Fruit fly (Drosophila melanogaster): Measurements from ENCODE around the gene Spp.
A peak's percentile ranks its signal among the peaks of the same experiment; 100 is the strongest.

The Spp gene

DNA sequence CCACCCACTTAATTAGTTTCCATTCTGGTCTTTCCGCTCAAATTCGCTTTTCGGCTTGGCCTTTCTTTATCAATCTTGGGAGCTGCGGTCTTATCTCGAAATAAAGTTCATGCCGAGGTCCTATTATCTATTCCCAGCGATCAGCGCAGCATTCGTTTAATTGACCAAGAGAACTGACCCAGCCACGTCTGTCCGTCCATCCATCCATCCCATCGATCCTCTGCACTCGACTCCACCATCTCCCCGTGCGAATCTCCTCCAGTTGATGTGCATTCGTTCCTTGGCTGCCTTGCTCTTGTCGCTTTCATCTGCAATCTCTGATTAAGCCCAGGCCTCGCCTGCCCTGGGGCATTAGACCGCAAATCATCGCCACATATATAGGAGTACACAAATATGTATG lies 47.6 kb downstream of the Spp start:
- TF ChIP-seq Max (GFP tag; optimal IDR thresholded peaks at IDR 0.05) (no peak), slbo (GFP tag; IDR thresholded peaks at IDR 0.05) (no peak)

dm6 chr2L:496436-496835 lies 48.0 kb downstream of the Spp start:
- peak; percentile 52; the same call in 1 of the 2 replicates for TF ChIP-seq crol (GFP tag; IDR thresholded peaks at IDR 0.05)
- TF ChIP-seq sens (GFP tag) = peak; percentile 29
- TF ChIP-seq CG15479 (GFP tag; optimal IDR thresholded peaks at IDR 0.05) = peak; percentile 16
- TF ChIP-seq vnd (GFP tag; IDR thresholded peaks at IDR 0.05; ENCODE audit: partially characterized antibody) = peak; percentile 51; the same call in 1 of the 3 replicates
- no peak for TF ChIP-seq Dip2 (GFP tag; IDR thresholded peaks at IDR 0.05)
- peak; percentile 97 for TF ChIP-seq grn (GFP tag; optimal IDR thresholded peaks at IDR 0.05)
- peak; percentile 92 for TF ChIP-seq exex (tag; optimal IDR thresholded peaks at IDR 0.05)
- TF ChIP-seq fd3F (GFP tag; optimal IDR thresholded peaks at IDR 0.05) = no peak
- peak; percentile 66 for TF ChIP-seq CG18599 (GFP tag; optimal IDR thresholded peaks at IDR 0.05)
- TF ChIP-seq CG33213 (GFP tag; optimal IDR thresholded peaks at IDR 0.05) = no peak
- TF ChIP-seq eve (GFP tag; optimal IDR thresholded peaks at IDR 0.05) = peak in 1 of 2 experiments; percentile 64
- no peak for TF ChIP-seq hb (GFP tag; IDR thresholded peaks at IDR 0.05; ENCODE audit: partially characterized antibody)
- TF ChIP-seq sim (GFP tag; IDR thresholded peaks at IDR 0.05) = no peak
- peak; percentile 72 for TF ChIP-seq mirr (GFP tag; optimal IDR thresholded peaks at IDR 0.05)
- TF ChIP-seq CG10959 (GFP tag; IDR thresholded peaks at IDR 0.05) = no peak
- no peak for TF ChIP-seq CG17802 (tag; optimal IDR thresholded peaks at IDR 0.05)
- TF ChIP-seq CG16815 (GFP tag; optimal IDR thresholded peaks at IDR 0.05) = no peak
- TF ChIP-seq stwl (tag; optimal IDR thresholded peaks at IDR 0.05) = peak; percentile 50
- no peak for TF ChIP-seq tgo (GFP tag; IDR thresholded peaks at IDR 0.05)
- TF ChIP-seq ttk (GFP tag; IDR thresholded peaks at IDR 0.05) = no peak
- TF ChIP-seq CG18011 (GFP tag; optimal IDR thresholded peaks at IDR 0.05) = no peak
- TF ChIP-seq Six4 (GFP tag; optimal IDR thresholded peaks at IDR 0.05) = no peak
- peak; percentile 61 for TF ChIP-seq sd (tag; optimal IDR thresholded peaks at IDR 0.05)
- no peak for TF ChIP-seq Bgb (GFP tag; IDR thresholded peaks at IDR 0.05; ENCODE audit: partially characterized antibody)

dm6 chr2L:495381-496240 lies 48.8 kb downstream of the Spp start:
- no peak for TF ChIP-seq vfl (GFP tag; optimal IDR thresholded peaks at IDR 0.05)
- peak in 1 of 2 experiments; percentile 61 for TF ChIP-seq Pdp1 (GFP tag; optimal IDR thresholded peaks at IDR 0.05)
- TF ChIP-seq Ssrp (tag; optimal IDR thresholded peaks at IDR 0.05) = no peak
- TF ChIP-seq al (GFP tag; IDR thresholded peaks at IDR 0.05) = no peak
- TF ChIP-seq mirr (GFP tag; optimal IDR thresholded peaks at IDR 0.05) = peak; percentile 40
- no peak for TF ChIP-seq CG4328 (GFP tag; optimal IDR thresholded peaks at IDR 0.05)
- no peak for TF ChIP-seq Lhr (GFP tag; optimal IDR thresholded peaks at IDR 0.05)
- TF ChIP-seq H2.0 (GFP tag; IDR thresholded peaks at IDR 0.05) = no peak
- TF ChIP-seq CG10979 (tag; optimal IDR thresholded peaks at IDR 0.05) = no peak
- no peak for TF ChIP-seq slbo (GFP tag; IDR thresholded peaks at IDR 0.05)
- no peak for TF ChIP-seq TFAM (GFP tag; optimal IDR thresholded peaks at IDR 0.05)
- no peak for TF ChIP-seq CG9797 (GFP tag; optimal IDR thresholded peaks at IDR 0.05)
- TF ChIP-seq Med (GFP tag) = peak; percentile 29
- TF ChIP-seq bowl (GFP tag; IDR thresholded peaks at IDR 0.05) = no peak
- no peak for TF ChIP-seq CG14710 (tag; optimal IDR thresholded peaks at IDR 0.05)
- TF ChIP-seq ftz-f1 (GFP tag; optimal IDR thresholded peaks at IDR 0.05) = peak; percentile 17
- TF ChIP-seq grn (GFP tag; optimal IDR thresholded peaks at IDR 0.05) = peak; percentile 100
- TF ChIP-seq Six4 (GFP tag; optimal IDR thresholded peaks at IDR 0.05) = no peak
- 0 out of 3 replicates have a peak, but pooled peaks have one; percentile 34 for TF ChIP-seq so (GFP tag; IDR thresholded peaks at IDR 0.05)
- TF ChIP-seq lbe (GFP tag; optimal IDR thresholded peaks at IDR 0.05) = no peak
- no peak for TF ChIP-seq CG11504 (tag; optimal IDR thresholded peaks at IDR 0.05)
- no peak for TF ChIP-seq CG15601 (tag; optimal IDR thresholded peaks at IDR 0.05)
- no peak for TF ChIP-seq MTF-1 (GFP tag; optimal IDR thresholded peaks at IDR 0.05; ENCODE audit: borderline replicate concordance)
- TF ChIP-seq Opbp (GFP tag; IDR thresholded peaks at IDR 0.05; ENCODE audit: partially characterized antibody) = no peak

Data from whole organism, embryonic.